Fruit fly (Drosophila melanogaster) whole organism, adult: ENCODE measurements around the gene CG31075.

Source experiments
- CG1620 ChIP-seq: fragments of 200-800 bp; sonication (Bioruptor generic); optimal IDR thresholded peaks from 2 replicates; lab custom pipeline; 2016; ENCODE audit warnings: missing biosample characterization, missing genetic modification characterization
- CG33017 ChIP-seq: fragments of 200-800 bp; sonication (Bioruptor generic); optimal IDR thresholded peaks from 2 replicates; lab custom pipeline; 2018; ENCODE audit warnings: missing biosample characterization, mild to moderate bottlenecking, missing genetic modification characterization, moderate library complexity
- Clk ChIP-seq: fragments of 200-800 bp; sonication (Bioruptor generic); optimal IDR thresholded peaks from 2 replicates; lab custom pipeline; 2017; ENCODE audit warnings: missing biosample characterization, missing genetic modification characterization
- Crg-1 ChIP-seq: fragments of 200-800 bp; sonication (Bioruptor generic); optimal IDR thresholded peaks from 2 replicates; lab custom pipeline; 2016; ENCODE audit warnings: missing biosample characterization, missing genetic modification characterization
- kay ChIP-seq: fragments of 200-800 bp; sonication (Bioruptor generic); peaks from one replicate; lab custom pipeline; 2016; ENCODE audit warnings: missing biosample characterization, missing genetic modification characterization, borderline replicate concordance
- ovo ChIP-seq: fragments of 200-800 bp; sonication (Bioruptor generic); optimal IDR thresholded peaks from 2 replicates; lab custom pipeline; 2016; ENCODE audit warnings: missing biosample characterization, missing genetic modification characterization

- TF ChIP-seq Crg-1 (GFP tag; lab: Kevin White, UChicago) (no peak), Clk (GFP tag; lab: Kevin White, UChicago) (no peak), CG33017 (tag; lab: Kevin White, UChicago) (no peak), ovo (GFP tag; lab: Kevin White, UChicago) (no peak), kay (GFP tag; lab: Kevin White, UChicago) (no peak), CG1620 (GFP tag; lab: Kevin White, UChicago) (no peak)
Observed at dm6 chr3R:26958314-26958979, 29.9 kb downstream of the CG31075 start, which contains the start of gene CG6330.
